Fruit fly (Drosophila melanogaster) whole organism, embryonic: ENCODE data around the gene CG34305.
A peak's percentile ranks its signal among the peaks of the same experiment; 100 is the strongest.

Experiments used
- CG11085 ChIP-seq: fragments of 200-800 bp; sonication (Bioruptor generic); IDR thresholded peaks from 2 replicates; pipeline ENCODE4 v1.3.6; 2022; ENCODE audit warnings: missing biosample characterization, missing genetic modification characterization
- CG12219 ChIP-seq: fragments of 200-800 bp; sonication (Bioruptor generic); optimal IDR thresholded peaks from 3 replicates; lab custom pipeline; 2018; ENCODE audit warnings: missing biosample characterization, mild to moderate bottlenecking, missing genetic modification characterization
- CG14050 ChIP-seq: fragments of 200-800 bp; sonication (Bioruptor generic); IDR thresholded peaks from 3 replicates; pipeline ENCODE4 v1.3.6; 2022; ENCODE audit warnings: missing biosample characterization, missing genetic modification characterization
- CG17385 ChIP-seq: fragments of 200-800 bp; sonication (Bioruptor generic); optimal IDR thresholded peaks from 3 replicates; lab custom pipeline; 2018; ENCODE audit warnings: missing biosample characterization, mild to moderate bottlenecking, missing genetic modification characterization
- CG31441 ChIP-seq: fragments of 200-800 bp; sonication (Bioruptor generic); IDR thresholded peaks from 2 replicates; pipeline ENCODE4 v1.3.6; 2022; ENCODE audit warnings: missing biosample characterization, missing genetic modification characterization
- CG32767 ChIP-seq: fragments of 200-800 bp; sonication (Bioruptor generic); IDR thresholded peaks from 2 replicates; pipeline ENCODE4 v1.3.6; 2022; ENCODE audit warnings: missing biosample characterization, missing genetic modification characterization
- CG3726 ChIP-seq: fragments of 200-800 bp; sonication (Bioruptor generic); IDR thresholded peaks from 3 replicates; pipeline ENCODE4, ENCODE4 v1.3.6; 2022; ENCODE audit warnings: missing biosample characterization, missing genetic modification characterization
- CG3995 ChIP-seq: fragments of 200-800 bp; sonication (Bioruptor generic); optimal IDR thresholded peaks from 3 replicates; lab custom pipeline; 2016; ENCODE audit warnings: missing biosample characterization, missing genetic modification characterization
- CG4707 ChIP-seq: fragments of 200-800 bp; sonication (Bioruptor generic); optimal IDR thresholded peaks from 2 replicates; lab custom pipeline; 2018; ENCODE audit warnings: missing biosample characterization, mild to moderate bottlenecking, missing genetic modification characterization, moderate library complexity
- CG4730 ChIP-seq: fragments of 200-800 bp; sonication (Bioruptor generic); IDR thresholded peaks from 2 replicates; pipeline ENCODE4 v1.3.6; 2022; ENCODE audit warnings: missing biosample characterization, missing genetic modification characterization
- CG6689 ChIP-seq: fragments of 200-800 bp; sonication (Bioruptor generic); IDR thresholded peaks from 2 replicates; pipeline ENCODE4 v1.3.6; 2022; ENCODE audit warnings: missing biosample characterization, missing genetic modification characterization
- CG7745 ChIP-seq: fragments of 200-800 bp; sonication (Bioruptor generic); optimal IDR thresholded peaks from 2 replicates; lab custom pipeline; 2018; ENCODE audit warnings: missing biosample characterization, mild to moderate bottlenecking, missing genetic modification characterization, moderate library complexity
- CG8359 ChIP-seq: fragments of 200-800 bp; sonication (Bioruptor generic); optimal IDR thresholded peaks from 2 replicates; lab custom pipeline; 2017; ENCODE audit warnings: missing biosample characterization, mild to moderate bottlenecking, missing genetic modification characterization, borderline replicate concordance
- CG8944 ChIP-seq: fragments of 200-800 bp; sonication (Bioruptor generic); optimal IDR thresholded peaks from 3 replicates; lab custom pipeline; 2016; ENCODE audit warnings: missing biosample characterization, missing genetic modification characterization
- Doc3 ChIP-seq: fragments of 200-800 bp; sonication (Bioruptor generic); IDR thresholded peaks from 3 replicates; pipeline ENCODE4 v1.3.6; 2022; ENCODE audit warnings: missing biosample characterization, missing genetic modification characterization; ENCODE audit not compliant: partially characterized antibody
- E2f2 ChIP-seq: fragments of 200-800 bp; sonication (Bioruptor generic); IDR thresholded peaks from 2 replicates; pipeline ENCODE4 v1.3.6; 2022; ENCODE audit warnings: missing biosample characterization, missing genetic modification characterization
- Elba2 ChIP-seq: fragments of 200-800 bp; sonication (Bioruptor generic); optimal IDR thresholded peaks from 3 replicates; lab custom pipeline; 2016; ENCODE audit warnings: missing biosample characterization, missing genetic modification characterization
- Ets97D ChIP-seq: fragments of 200-800 bp; sonication (Bioruptor generic); optimal IDR thresholded peaks from 3 replicates; lab custom pipeline; 2016; ENCODE audit warnings: missing biosample characterization, missing genetic modification characterization
- H15 ChIP-seq: fragments of 200-800 bp; sonication (Bioruptor generic); IDR thresholded peaks from 3 replicates; pipeline ENCODE4 v1.3.6; 2022; ENCODE audit warnings: missing biosample characterization, missing genetic modification characterization
- Hr39 ChIP-seq: fragments of >200 bp; optimal IDR thresholded peaks from 2 replicates; lab custom pipeline; 2017
- Kr ChIP-seq: fragments of 200-800 bp; sonication (Bioruptor generic); optimal IDR thresholded peaks from 2 replicates; lab custom pipeline; 2017; ENCODE audit warnings: missing biosample characterization, mild to moderate bottlenecking, missing genetic modification characterization
- NFAT ChIP-seq: fragments of 200-800 bp; sonication (Bioruptor generic); IDR thresholded peaks from 2 replicates; pipeline ENCODE4 v1.3.6; 2022; ENCODE audit warnings: missing biosample characterization, missing genetic modification characterization
- Sin3A ChIP-seq: fragments of >200 bp; optimal IDR thresholded peaks from 2 replicates; lab custom pipeline; 2018
- Tbp ChIP-seq: fragments of >200 bp; optimal IDR thresholded peaks from 2 replicates; lab custom pipeline; 2018; ENCODE audit warnings: missing biosample characterization, missing genetic modification characterization
- Usf ChIP-seq: fragments of 200-800 bp; sonication (Bioruptor generic); optimal IDR thresholded peaks from 2 replicates; lab custom pipeline; 2017; ENCODE audit warnings: missing genotype, missing biosample characterization, missing genetic modification characterization
- Xbp1 ChIP-seq: fragments of 200-800 bp; sonication (Bioruptor generic); optimal IDR thresholded peaks from 3 replicates; lab custom pipeline; 2016; ENCODE audit warnings: missing biosample characterization, mild to moderate bottlenecking, missing genetic modification characterization
- YL-1 ChIP-seq: fragments of 200-800 bp; sonication (Bioruptor generic); optimal IDR thresholded peaks from 3 replicates; lab custom pipeline; 2017; ENCODE audit warnings: missing biosample characterization, mild to moderate bottlenecking, missing genetic modification characterization
- btn ChIP-seq: fragments of 200-800 bp; sonication (Bioruptor generic); optimal IDR thresholded peaks from 2 replicates; lab custom pipeline; 2016; ENCODE audit warnings: missing biosample characterization, missing genetic modification characterization
- caup ChIP-seq: fragments of 200-800 bp; sonication (Bioruptor generic); optimal IDR thresholded peaks from 3 replicates; lab custom pipeline; 2017; ENCODE audit warnings: missing biosample characterization, mild to moderate bottlenecking, missing genetic modification characterization, moderate library complexity; ENCODE audit not compliant: severe bottlenecking
- cwo ChIP-seq: fragments of 200-800 bp; sonication (Bioruptor generic); optimal IDR thresholded peaks from 3 replicates; lab custom pipeline; 2017; ENCODE audit warnings: missing biosample characterization, missing genetic modification characterization, mild to moderate bottlenecking, moderate library complexity, missing genetic modification reagents
- da ChIP-seq: fragments of 200-800 bp; sonication (Bioruptor generic); optimal IDR thresholded peaks from 2 replicates; lab custom pipeline; 2016; ENCODE audit warnings: missing biosample characterization, missing genetic modification characterization
- disco-r ChIP-seq: fragments of 200-800 bp; sonication (Bioruptor generic); optimal IDR thresholded peaks from 2 replicates; lab custom pipeline; 2016; ENCODE audit warnings: missing biosample characterization, missing genetic modification characterization
- ems ChIP-seq: fragments of 200-800 bp; sonication (Bioruptor generic); optimal IDR thresholded peaks from 3 replicates; lab custom pipeline; 2016; ENCODE audit warnings: missing biosample characterization, missing genetic modification characterization
- eve ChIP-seq, 2 experiments: fragments of >200 bp; optimal IDR thresholded peaks; 2 replicates each; lab custom pipeline; 2017; ENCODE audit warnings: missing biosample characterization in 2 of 2, missing genetic modification characterization in 2 of 2
- fd64A ChIP-seq: fragments of 200-800 bp; sonication (Bioruptor generic); optimal IDR thresholded peaks from 3 replicates; lab custom pipeline; 2018; ENCODE audit warnings: missing biosample characterization, mild to moderate bottlenecking, missing genetic modification characterization
- gem ChIP-seq: fragments of 200-800 bp; sonication (Bioruptor generic); optimal IDR thresholded peaks from 2 replicates; lab custom pipeline; 2019; ENCODE audit warnings: missing biosample characterization, mild to moderate bottlenecking, missing genetic modification characterization, moderate library complexity
- ind ChIP-seq: fragments of 200-800 bp; sonication (Bioruptor generic); optimal IDR thresholded peaks from 3 replicates; lab custom pipeline; 2016; ENCODE audit warnings: missing biosample characterization, missing genetic modification characterization
- klu ChIP-seq: fragments of 200-800 bp; sonication (Bioruptor generic); IDR thresholded peaks from 2 replicates; pipeline ENCODE4 v1.3.6; 2022; ENCODE audit warnings: missing biosample characterization, missing genetic modification characterization
- lola ChIP-seq, 3 experiments: fragments of >200 bp in 2 of 3; fragments of 200-800 bp in 1 of 3; sonication (Bioruptor generic) in 1 of 3; optimal IDR thresholded peaks; 2 replicates each; lab custom pipeline; 2017 to 2019; ENCODE audit warnings: missing biosample characterization in 3 of 3, missing genetic modification characterization in 3 of 3, mild to moderate bottlenecking in 1 of 3, moderate library complexity in 1 of 3
- pho ChIP-seq: fragments of 200-800 bp; sonication (Bioruptor generic); optimal IDR thresholded peaks from 2 replicates; lab custom pipeline; 2016; ENCODE audit warnings: missing biosample characterization, missing genetic modification characterization
- schlank ChIP-seq: fragments of 200-800 bp; sonication (Bioruptor generic); optimal IDR thresholded peaks from 2 replicates; lab custom pipeline; 2018; ENCODE audit warnings: missing biosample characterization, mild to moderate bottlenecking, missing genetic modification characterization
- sim ChIP-seq: fragments of 200-800 bp; sonication (Bioruptor generic); IDR thresholded peaks from 2 replicates; pipeline ENCODE4 v1.3.6; 2022; ENCODE audit warnings: missing biosample characterization, missing genetic modification characterization
- slp2 ChIP-seq: fragments of 200-800 bp; sonication (Bioruptor generic); optimal IDR thresholded peaks from 2 replicates; lab custom pipeline; 2016; ENCODE audit warnings: missing biosample characterization, missing genetic modification characterization
- sob ChIP-seq: fragments of 200-800 bp; sonication (Bioruptor generic); IDR thresholded peaks from 2 replicates; pipeline ENCODE4 v1.3.6; 2022; ENCODE audit warnings: missing biosample characterization, missing genetic modification characterization
- sqz ChIP-seq: fragments of 200-800 bp; sonication (Bioruptor generic); optimal IDR thresholded peaks from 3 replicates; lab custom pipeline; 2018; ENCODE audit warnings: missing biosample characterization, mild to moderate bottlenecking, missing genetic modification characterization
- tio ChIP-seq: fragments of 200-800 bp; sonication (Bioruptor generic); optimal IDR thresholded peaks from 2 replicates; lab custom pipeline; 2017; ENCODE audit warnings: missing biosample characterization, missing genetic modification characterization, inconsistent platforms
- tll ChIP-seq, 2 experiments: fragments of 200-800 bp in 1 of 2; fragments of >200 bp in 1 of 2; sonication (Bioruptor generic) in 1 of 2; optimal IDR thresholded peaks; 2 replicates each; lab custom pipeline; 2017 to 2019; ENCODE audit warnings: missing biosample characterization in 2 of 2, missing genetic modification characterization in 2 of 2, mild to moderate bottlenecking in 1 of 2, moderate library complexity in 1 of 2
- tna ChIP-seq: fragments of 200-800 bp; sonication (Bioruptor generic); IDR thresholded peaks from 2 replicates; pipeline ENCODE4 v1.3.6; 2022; ENCODE audit warnings: missing biosample characterization, missing genetic modification characterization; ENCODE audit not compliant: partially characterized antibody
- ttk ChIP-seq: fragments of 200-800 bp; sonication (Bioruptor generic); IDR thresholded peaks from 2 replicates; pipeline ENCODE4 v2.1.2; 2022; ENCODE audit warnings: missing biosample characterization, missing genetic modification characterization
- unc-4 ChIP-seq: fragments of 200-800 bp; sonication (Bioruptor generic); IDR thresholded peaks from 2 replicates; pipeline ENCODE4 v1.3.6; 2022; ENCODE audit warnings: missing biosample characterization, missing genetic modification characterization; ENCODE audit not compliant: partially characterized antibody
- usp ChIP-seq: fragments of >200 bp; optimal IDR thresholded peaks from 2 replicates; lab custom pipeline; 2017; ENCODE audit warnings: missing biosample characterization, missing genetic modification characterization
- vvl ChIP-seq: fragments of 200-800 bp; sonication (Bioruptor generic); IDR thresholded peaks from 2 replicates; pipeline ENCODE4 v1.3.6; 2022; ENCODE audit warnings: missing biosample characterization, missing genetic modification characterization

The CG34305 gene

dm6 chr3R:4214038-4214437, 28.9 kb downstream of the CG34305 start (continued):
- TF ChIP-seq CG17385 (GFP tag; lab: Kevin White, UChicago) (peak; percentile 66), ind (GFP tag; lab: Kevin White, UChicago) (peak; percentile 88), CG4707 (GFP tag; lab: Kevin White, UChicago) (no peak), NFAT (GFP tag; lab: Robert Waterston, UW) (peak; percentile 68), CG12219 (peak; percentile 73), CG8359 (GFP tag; lab: Kevin White, UChicago) (peak; percentile 42), CG3726 (GFP tag; lab: Robert Waterston, UW) (peak; percentile 80; the same call in 2 of the 3 replicates), CG6689 (peak; percentile 88), Xbp1 (GFP tag; lab: Kevin White, UChicago) (peak; percentile 82), ttk (peak; percentile 94), ems (peak; percentile 73), Elba2 (GFP tag; lab: Kevin White, UChicago) (no peak), tio (GFP tag; lab: Kevin White, UChicago) (peak; percentile 14), da (GFP tag; lab: Kevin White, UChicago) (no peak), Hr39 (lab: Kevin White, UChicago) (no peak), CG3995 (GFP tag; lab: Kevin White, UChicago) (no peak), cwo (peak; percentile 57), CG14050 (GFP tag; lab: Robert Waterston, UW) (peak; percentile 77), sqz (GFP tag; lab: Kevin White, UChicago) (peak; percentile 8), Doc3 (GFP tag; lab: Robert Waterston, UW) (no peak), slp2 (GFP tag; lab: Kevin White, UChicago) (peak; percentile 77), Usf (GFP tag; lab: Kevin White, UChicago) (no peak), tna (GFP tag; lab: Robert Waterston, UW) (no peak), vvl (peak; percentile 93), disco-r (GFP tag; lab: Kevin White, UChicago) (peak; percentile 11), Tbp (no peak), CG7745 (tag; lab: Kevin White, UChicago) (no peak), btn (GFP tag; lab: Kevin White, UChicago) (peak; percentile 69), CG4730 (peak; percentile 75), usp (GFP tag; lab: Kevin White, UChicago) (no peak), tll (GFP tag; optimal IDR thresholded peaks at IDR 0.05; lab: Kevin White, UChicago) (no peak), YL-1 (GFP tag; lab: Kevin White, UChicago) (no peak), caup (peak; percentile 60), pho (peak; percentile 35), CG32767 (GFP tag; lab: Robert Waterston, UW) (peak; percentile 41; the same call in 1 of the 2 replicates), CG11085 (GFP tag; lab: Robert Waterston, UW) (peak; percentile 73), CG31441 (peak; percentile 75), CG8944 (GFP tag; lab: Kevin White, UChicago) (peak; percentile 68), klu (peak; percentile 75), H15 (GFP tag; lab: Robert Waterston, UW) (peak; percentile 89), sob (GFP tag; lab: Robert Waterston, UW) (peak; percentile 87), lola (GFP tag; optimal IDR thresholded peaks at IDR 0.05; lab: Kevin White, UChicago) (peak in 1 of 3 experiments; percentile 12), Kr (GFP tag; lab: Kevin White, UChicago) (no peak), Ets97D (GFP tag; lab: Kevin White, UChicago) (no peak), gem (tag; lab: Kevin White, UChicago) (peak; percentile 78), E2f2 (peak; percentile 52), Sin3A (lab: Kevin White, UChicago) (no peak), unc-4 (GFP tag; lab: Robert Waterston, UW) (no peak), sim (0 out of 2 replicates have a peak, but pooled peaks have one; percentile 34), schlank (peak; percentile 22), fd64A (GFP tag; lab: Kevin White, UChicago) (peak; percentile 35), eve (GFP tag; optimal IDR thresholded peaks at IDR 0.05; lab: Kevin White, UChicago) (no peak)
